Worm (Caenorhabditis elegans) whole organism, L3 larva: ENCODE measurements around the gene fbxa-104.

Source experiments
- R02D3.7 ChIP-seq: fragments of 150-350 bp; optimal IDR thresholded peaks from 2 replicates; lab custom pipeline; 2014; ENCODE audit warnings: missing biosample characterization, missing genetic modification characterization
- ZK546.5 ChIP-seq: sonication (generic microtip); optimal IDR thresholded peaks from 2 replicates; lab custom pipeline; 2017; ENCODE audit warnings: missing biosample characterization, missing genetic modification characterization
- aly-2 ChIP-seq: fragments of 150-350 bp; optimal IDR thresholded peaks from 2 replicates; lab custom pipeline; 2014; ENCODE audit warnings: missing biosample characterization, missing genetic modification characterization
- ama-1 ChIP-seq: fragments of 150-350 bp; optimal IDR thresholded peaks from 2 replicates; lab custom pipeline; 2018
- ceh-16 ChIP-seq: sonication (generic microtip); optimal IDR thresholded peaks from 2 replicates; lab custom pipeline; 2017; ENCODE audit warnings: missing biosample characterization, missing genetic modification characterization
- ceh-82 ChIP-seq: fragments of 150-350 bp; optimal IDR thresholded peaks from 2 replicates; lab custom pipeline; 2014; ENCODE audit warnings: missing biosample characterization, missing genetic modification characterization
- egl-27 ChIP-seq: sonication (generic microtip); optimal IDR thresholded peaks from 4 replicates; lab custom pipeline; 2017; ENCODE audit warnings: missing biosample characterization, missing genetic modification reagents, missing genetic modification characterization
- egl-5 ChIP-seq: fragments of 150-350 bp; optimal IDR thresholded peaks from 2 replicates; lab custom pipeline; 2017; ENCODE audit warnings: missing biosample characterization, missing genetic modification reagents, missing genetic modification characterization, inconsistent platforms
- elt-1 ChIP-seq: fragments of 150-350 bp; optimal IDR thresholded peaks from 2 replicates; lab custom pipeline; 2014; ENCODE audit warnings: missing biosample characterization, missing genetic modification characterization
- elt-2 ChIP-seq: sonication (generic microtip); optimal IDR thresholded peaks from 2 replicates; lab custom pipeline; 2016; ENCODE audit warnings: missing genetic modification reagents, mild to moderate bottlenecking, missing genetic modification characterization, missing compliant biosample characterization
- elt-3 ChIP-seq, 3 experiments: fragments of 150-350 bp in 1 of 3; sonication (generic microtip) in 2 of 3; optimal IDR thresholded peaks; 2 replicates in 2 of 3; 4 replicates in 1 of 3; lab custom pipeline; 2014 to 2017; ENCODE audit warnings: missing biosample characterization in 3 of 3, missing genetic modification characterization in 3 of 3
- fkh-10 ChIP-seq: sonication (generic microtip); optimal IDR thresholded peaks from 2 replicates; lab custom pipeline; 2017; ENCODE audit warnings: missing biosample characterization, missing genetic modification reagents, missing genetic modification characterization
- fkh-2 ChIP-seq: fragments of 150-350 bp; optimal IDR thresholded peaks from 2 replicates; lab custom pipeline; 2014; ENCODE audit warnings: missing biosample characterization, missing genetic modification reagents, missing genetic modification characterization
- fos-1 ChIP-seq: fragments of 150-350 bp; optimal IDR thresholded peaks from 2 replicates; lab custom pipeline; 2014; ENCODE audit warnings: missing biosample characterization, missing genetic modification characterization
- hmg-11 ChIP-seq: sonication (generic microtip); optimal IDR thresholded peaks from 2 replicates; lab custom pipeline; 2016; ENCODE audit warnings: missing genetic modification characterization, missing compliant biosample characterization
- jun-1 ChIP-seq: fragments of 150-350 bp; optimal IDR thresholded peaks from 2 replicates; lab custom pipeline; 2014; ENCODE audit warnings: missing biosample characterization, missing genetic modification reagents, missing genetic modification characterization
- lin-39 ChIP-seq: fragments of 150-350 bp; optimal IDR thresholded peaks from 2 replicates; lab custom pipeline; 2018; ENCODE audit warnings: missing biosample characterization, missing genetic modification reagents, missing genetic modification characterization
- lsy-12 ChIP-seq: sonication (generic microtip); optimal IDR thresholded peaks from 2 replicates; lab custom pipeline; 2016; ENCODE audit warnings: mild to moderate bottlenecking, missing genetic modification characterization, missing compliant biosample characterization
- mdl-1 ChIP-seq: fragments of 150-350 bp; optimal IDR thresholded peaks from 2 replicates; lab custom pipeline; 2014; ENCODE audit warnings: missing biosample characterization, missing genetic modification characterization
- mml-1 ChIP-seq: fragments of 150-350 bp; sonication (generic microtip); optimal IDR thresholded peaks from 3 replicates; lab custom pipeline; 2014; ENCODE audit warnings: missing biosample characterization, missing genetic modification characterization
- nfya-1 ChIP-seq: sonication (generic microtip); optimal IDR thresholded peaks from 2 replicates; lab custom pipeline; 2017; ENCODE audit warnings: missing genetic modification characterization, mild to moderate bottlenecking, missing compliant biosample characterization, antibody characterized with exemption, moderate library complexity; ENCODE audit not compliant: insufficient read depth
- nhr-237 ChIP-seq: fragments of 150-350 bp; optimal IDR thresholded peaks from 2 replicates; lab custom pipeline; 2014; ENCODE audit warnings: missing biosample characterization, missing genetic modification characterization
- nhr-25 ChIP-seq: sonication (generic microtip); optimal IDR thresholded peaks from 2 replicates; lab custom pipeline; 2017; ENCODE audit warnings: missing biosample characterization, missing genetic modification characterization
- nhr-43 ChIP-seq: sonication (generic microtip); optimal IDR thresholded peaks from 2 replicates; lab custom pipeline; 2016; ENCODE audit warnings: mild to moderate bottlenecking, missing genetic modification characterization, missing compliant biosample characterization; ENCODE audit not compliant: poor library complexity, severe bottlenecking
- pqm-1 ChIP-seq: fragments of 150-350 bp; optimal IDR thresholded peaks from 2 replicates; lab custom pipeline; 2017; ENCODE audit warnings: missing biosample characterization, missing genetic modification characterization, inconsistent platforms
- sea-2 ChIP-seq: fragments of 150-350 bp; sonication (generic microtip); optimal IDR thresholded peaks from 4 replicates; lab custom pipeline; 2014; ENCODE audit warnings: missing biosample characterization, missing genetic modification reagents, missing genetic modification characterization
- snpc-4 ChIP-seq: fragments of 150-350 bp; optimal IDR thresholded peaks from 2 replicates; lab custom pipeline; 2014; ENCODE audit warnings: missing biosample characterization, missing genetic modification characterization
- tbx-2 ChIP-seq: sonication (generic microtip); optimal IDR thresholded peaks from 2 replicates; lab custom pipeline; 2016; ENCODE audit warnings: mild to moderate bottlenecking, missing genetic modification characterization, missing compliant biosample characterization
- unc-39 ChIP-seq: sonication (generic microtip); optimal IDR thresholded peaks from 4 replicates; lab custom pipeline; 2017; ENCODE audit warnings: missing biosample characterization, missing genetic modification characterization
- unc-62 ChIP-seq: fragments of 150-350 bp; sonication (generic microtip); optimal IDR thresholded peaks from 4 replicates; lab custom pipeline; 2014; ENCODE audit warnings: missing biosample characterization, missing genetic modification reagents, missing genetic modification characterization
- zag-1 ChIP-seq: fragments of 150-350 bp; optimal IDR thresholded peaks from 2 replicates; lab custom pipeline; 2014; ENCODE audit warnings: missing biosample characterization, missing genetic modification characterization

fbxa-104 gene

ce11 chrV:15417822-15418221, 5.7 kb downstream of the fbxa-104 start, which contains the start of gene T06E6.10:
Gene T06E6.10, plus strand, starts transcription at chrV:15418122.
- TF ChIP-seq sea-2 (GFP tag; lab: Kevin White, UChicago) (no peak), nfya-1 (tag; lab: Kevin White, UChicago) (no peak), egl-5 (tag; lab: Kevin White, UChicago) (no peak), mml-1 (tag; lab: Kevin White, UChicago) (no peak), fkh-2 (tag; lab: Kevin White, UChicago) (no peak), lsy-12 (tag; lab: Kevin White, UChicago) (no peak), tbx-2 (tag; lab: Kevin White, UChicago) (no peak), pqm-1 (tag; lab: Kevin White, UChicago) (no peak), zag-1 (tag; lab: Kevin White, UChicago) (no peak), jun-1 (tag; lab: Kevin White, UChicago) (no peak), egl-27 (tag; lab: Kevin White, UChicago) (no peak), hmg-11 (no peak)

- TF ChIP-seq fkh-10 (GFP tag; lab: Kevin White, UChicago) (no peak), sea-2 (GFP tag; lab: Kevin White, UChicago) (no peak), unc-39 (tag; lab: Kevin White, UChicago) (no peak), nhr-43 (tag; lab: Kevin White, UChicago) (no peak), ceh-82 (no peak), lin-39 (tag; lab: Kevin White, UChicago) (no peak), egl-27 (tag; lab: Kevin White, UChicago) (no peak), jun-1 (tag; lab: Kevin White, UChicago) (no peak), nhr-25 (tag; lab: Kevin White, UChicago) (no peak), R02D3.7 (tag; lab: Kevin White, UChicago) (no peak), elt-2 (no peak), snpc-4 (tag; lab: Kevin White, UChicago) (no peak)
- TF ChIP-seq, all 47 proteins: peak for 0
These were observed 7.5 kb downstream of the fbxa-104 start, which contains the start of gene srh-265 for ce11 chrV:15415951-15416350. Gene srh-265, plus strand, starts transcription at chrV:15416251.

- TF ChIP-seq unc-62 (no peak), ZK546.5 (tag; lab: Kevin White, UChicago) (no peak), nhr-237 (tag; lab: Kevin White, UChicago) (no peak), tbx-2 (tag; lab: Kevin White, UChicago) (no peak), ama-1 (lab: Kevin White, UChicago) (no peak), elt-3 (tag; optimal IDR thresholded peaks at IDR 0.05; lab: Kevin White, UChicago) (no peak), mdl-1 (tag; lab: Kevin White, UChicago) (no peak), sea-2 (GFP tag; lab: Kevin White, UChicago) (no peak), nhr-43 (tag; lab: Kevin White, UChicago) (no peak), aly-2 (no peak), elt-1 (tag; lab: Kevin White, UChicago) (no peak)
- TF ChIP-seq, all 47 proteins: peak for 0
These were observed 9.6 kb downstream of the fbxa-104 start, which contains the start of gene srh-264 for ce11 chrV:15413847-15414246. Gene srh-264, plus strand, starts transcription at chrV:15414147.

ce11 chrV:15412625-15413024, 10.9 kb downstream of the fbxa-104 start, which contains the start of gene srbc-63:
Gene srbc-63, minus strand, starts transcription at chrV:15412725.
- TF ChIP-seq ceh-16 (tag; lab: Kevin White, UChicago) (no peak), unc-39 (tag; lab: Kevin White, UChicago) (no peak), ama-1 (lab: Kevin White, UChicago) (no peak), lin-39 (tag; lab: Kevin White, UChicago) (no peak), R02D3.7 (tag; lab: Kevin White, UChicago) (no peak), fos-1 (tag; lab: Kevin White, UChicago) (no peak)
- TF ChIP-seq, all 47 proteins: peak for 0

ce11 chrV:15406928-15407327, 16.6 kb downstream of the fbxa-104 start, which contains the start of gene srh-257:
Gene srh-257, plus strand, starts transcription at chrV:15407228.
- TF ChIP-seq ama-1 (lab: Kevin White, UChicago), result no peak
- no peak for TF ChIP-seq unc-62
